Worm (Caenorhabditis elegans): ENCODE results near the gene col-164.
A peak's percentile ranks its signal among the peaks of the same experiment; 100 is the strongest.

Gene col-164

DNA sequence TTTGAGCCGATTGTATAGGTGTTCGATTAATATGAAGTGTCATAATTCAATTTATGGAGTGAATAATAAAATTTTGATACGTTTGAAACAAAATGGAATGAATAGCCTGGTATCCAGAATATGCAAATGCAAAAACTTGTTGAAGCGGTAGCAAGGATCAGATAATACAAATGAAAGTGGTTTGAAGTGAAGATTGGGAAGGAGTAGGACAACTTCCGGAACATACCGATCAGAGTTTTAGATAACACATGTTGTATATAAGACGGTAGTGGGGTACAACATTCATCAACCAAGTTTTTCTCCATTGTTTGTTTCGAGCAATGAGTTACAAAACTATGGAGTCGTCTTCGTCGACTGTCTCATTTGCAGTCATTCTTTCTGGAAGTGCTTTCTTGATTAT lies at the start of gene col-164:
col-164 (plus strand) TSS at position 301 of the 400 bp plus-strand sequence.
- TF ChIP-seq aha-1 (tag) (peak; percentile 43), mxl-3 (GFP tag; optimal IDR thresholded peaks at IDR 0.05) (no peak)

DNA sequence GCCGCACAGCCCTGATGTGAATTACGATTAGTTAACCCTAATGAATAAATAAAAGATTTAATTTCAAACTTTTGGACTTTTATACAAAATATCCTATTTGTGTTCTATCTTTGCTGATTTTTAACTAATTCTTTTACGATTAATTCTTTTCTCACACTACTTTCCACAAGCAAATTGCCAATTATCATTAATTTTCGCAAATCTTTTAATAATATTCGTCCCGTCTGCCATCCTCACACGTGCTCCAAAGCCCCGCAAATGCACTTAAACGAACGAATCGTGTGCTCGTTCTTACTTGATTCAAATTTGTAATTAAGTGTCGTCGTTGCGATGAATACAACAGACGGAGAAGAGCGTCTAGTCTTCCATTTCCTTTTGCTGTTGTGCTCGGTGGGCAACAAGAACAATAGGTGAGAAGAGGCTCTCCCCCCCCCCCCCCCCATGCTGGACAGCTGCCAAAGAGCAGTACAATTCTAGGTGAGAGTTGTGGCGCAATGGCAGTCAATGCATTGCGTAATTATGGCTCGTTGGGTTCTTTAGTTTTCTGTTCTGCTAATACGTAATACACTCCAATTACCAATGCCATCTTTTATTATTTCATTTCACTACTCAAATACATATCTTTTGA lies 48.6 kb upstream of the col-164 start:
- TF ChIP-seq R02D3.7 (tag; optimal IDR thresholded peaks at IDR 0.05) (no peak), hif-1 (tag; optimal IDR thresholded peaks at IDR 0.05) (no peak), nhr-76 (tag; optimal IDR thresholded peaks at IDR 0.05) (no peak), nhr-10 (tag; optimal IDR thresholded peaks at IDR 0.05) (no peak), nhr-77 (tag; optimal IDR thresholded peaks at IDR 0.05) (no peak), F37D6.2 (tag; optimal IDR thresholded peaks at IDR 0.05) (no peak), Y105C5A.15 (GFP tag; IDR thresholded peaks at IDR 0.05) (no peak), vab-7 (GFP tag; IDR thresholded peaks at IDR 0.05) (no peak), ces-1 (GFP tag; optimal IDR thresholded peaks at IDR 0.05) (no peak)

DNA sequence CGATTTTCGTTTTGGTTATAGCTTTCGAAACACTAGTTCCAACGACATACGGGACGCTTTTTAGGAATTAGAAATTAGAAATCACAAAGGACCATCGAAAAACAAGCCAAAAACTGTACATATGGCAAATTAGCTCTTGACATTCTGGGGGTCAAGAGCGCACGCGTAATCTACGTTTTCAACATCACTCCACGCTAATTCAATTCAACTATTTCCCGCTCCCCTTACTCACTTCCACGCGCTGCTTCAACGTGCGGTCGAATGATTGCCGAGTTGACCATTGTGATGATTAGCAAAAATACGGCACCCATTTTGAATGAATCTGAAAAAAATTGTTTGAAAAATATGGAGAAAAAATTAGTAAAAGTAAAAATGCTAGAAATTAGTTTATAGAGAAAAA lies 47.7 kb upstream of the col-164 start:
- TF ChIP-seq zfp-2 (tag; optimal IDR thresholded peaks at IDR 0.05) (no peak), unc-62 (GFP tag; optimal IDR thresholded peaks at IDR 0.05 in 1 of 2) (peak in 1 of 2 experiments; percentile 8), unc-62 (tag; optimal IDR thresholded peaks at IDR 0.05) (no peak), aha-1 (tag) (peak; percentile 56), nhr-11 (tag; optimal IDR thresholded peaks at IDR 0.05) (no peak)

DNA sequence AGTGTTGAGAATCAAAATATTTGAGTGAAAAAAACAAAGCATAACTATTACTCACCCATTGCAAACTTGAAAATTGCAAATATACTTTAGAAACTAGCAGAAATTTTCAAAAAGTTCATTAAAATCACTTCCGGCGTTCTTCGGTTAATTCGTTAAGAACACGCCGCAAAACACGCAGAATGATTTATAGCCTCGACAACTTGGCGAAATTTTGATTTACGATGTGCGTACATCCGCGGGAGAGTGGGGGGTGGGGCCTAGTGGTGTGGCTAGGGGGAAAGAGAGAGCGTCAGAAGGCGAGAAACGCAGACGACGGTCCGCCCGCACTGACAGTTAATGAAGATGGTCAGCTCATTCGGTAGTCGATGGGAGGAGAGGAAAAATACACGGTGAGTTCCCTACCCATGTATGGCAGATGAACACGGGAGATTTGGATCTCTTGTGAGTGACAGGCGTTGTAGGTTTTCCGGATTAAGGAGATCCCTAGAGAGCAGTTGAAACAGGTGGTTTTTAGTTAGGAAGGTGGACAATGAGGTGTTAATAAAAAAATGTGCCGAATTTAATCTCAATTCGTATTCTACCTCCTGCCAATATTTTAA lies 47.0 kb upstream of the col-164 start, which contains the start of gene igcm-4:
igcm-4 (minus strand) TSS at position 237 of the 599 bp plus-strand sequence.
- TF ChIP-seq ceh-20 (GFP tag; IDR thresholded peaks at IDR 0.05) (peak; percentile 46; the same call in 1 of the 2 replicates), F49E8.2 (tag; optimal IDR thresholded peaks at IDR 0.05; ENCODE audit: borderline replicate concordance) (no peak), unc-39 (tag; optimal IDR thresholded peaks at IDR 0.05) (no peak), ZK546.5 (tag; optimal IDR thresholded peaks at IDR 0.05) (no peak), snpc-1.2 (GFP tag; IDR thresholded peaks at IDR 0.05) (no peak), T20F7.1 (GFP tag; optimal IDR thresholded peaks at IDR 0.05) (no peak), zfp-3 (GFP tag; conservative IDR thresholded peaks at IDR 0.05) (no peak), unc-62 (GFP tag; optimal IDR thresholded peaks at IDR 0.05 in 1 of 2) (peak in 1 of 2 experiments; percentile 46), unc-62 (tag; optimal IDR thresholded peaks at IDR 0.05) (no peak), egl-43 (GFP tag; IDR thresholded peaks at IDR 0.05) (no peak), lin-1 (GFP tag; IDR thresholded peaks at IDR 0.05) (no peak)

DNA sequence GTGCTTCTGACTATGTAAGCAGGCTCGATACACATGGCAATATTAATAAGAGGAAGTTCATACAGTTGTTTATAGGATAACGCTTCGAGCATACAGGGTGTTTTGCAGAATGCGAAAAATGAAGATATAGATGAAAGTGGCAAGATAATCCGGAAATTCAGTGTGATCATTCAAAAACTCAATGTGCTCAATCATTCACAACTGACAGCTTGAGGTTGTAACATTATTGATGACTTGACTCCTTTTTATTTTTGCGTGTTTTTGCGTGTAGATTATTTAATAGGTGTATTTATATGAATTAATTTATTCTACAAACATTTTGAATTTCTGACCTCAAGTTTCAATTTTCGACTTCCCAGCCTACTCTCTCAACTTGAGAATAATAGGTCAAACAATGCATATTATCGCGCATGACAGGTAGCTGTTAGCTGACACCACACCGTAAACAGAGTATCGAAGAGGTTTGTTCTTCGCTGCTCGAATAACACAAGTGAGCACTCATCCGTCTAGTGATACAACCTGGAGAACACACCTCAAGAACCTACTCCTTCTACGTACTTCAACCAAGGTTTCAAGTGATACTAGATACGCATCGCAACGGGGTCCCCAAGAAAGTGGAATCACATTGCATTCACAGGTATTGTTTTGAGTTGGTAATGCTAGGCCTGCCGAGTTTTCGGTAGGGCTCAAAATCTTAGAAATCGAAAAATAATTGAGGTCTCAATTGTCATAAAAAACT lies 45.9 kb upstream of the col-164 start:
- TF ChIP-seq nhr-6 (tag; optimal IDR thresholded peaks at IDR 0.05), result no peak
- TF ChIP-seq aha-1 (tag), result peak; percentile 53
- TF ChIP-seq hlh-11 (tag; optimal IDR thresholded peaks at IDR 0.05), result no peak
- TF ChIP-seq zfp-3 (GFP tag; conservative IDR thresholded peaks at IDR 0.05), result no peak
- no peak for TF ChIP-seq ceh-20 (GFP tag; IDR thresholded peaks at IDR 0.05)
- TF ChIP-seq unc-62 (GFP tag; optimal IDR thresholded peaks at IDR 0.05 in 1 of 2), result peak in 1 of 2 experiments; percentile 88
- TF ChIP-seq unc-62 (tag; optimal IDR thresholded peaks at IDR 0.05), result no peak
- TF ChIP-seq egl-43 (GFP tag; IDR thresholded peaks at IDR 0.05), result no peak
- no peak for TF ChIP-seq nhr-237 (tag; optimal IDR thresholded peaks at IDR 0.05)

DNA sequence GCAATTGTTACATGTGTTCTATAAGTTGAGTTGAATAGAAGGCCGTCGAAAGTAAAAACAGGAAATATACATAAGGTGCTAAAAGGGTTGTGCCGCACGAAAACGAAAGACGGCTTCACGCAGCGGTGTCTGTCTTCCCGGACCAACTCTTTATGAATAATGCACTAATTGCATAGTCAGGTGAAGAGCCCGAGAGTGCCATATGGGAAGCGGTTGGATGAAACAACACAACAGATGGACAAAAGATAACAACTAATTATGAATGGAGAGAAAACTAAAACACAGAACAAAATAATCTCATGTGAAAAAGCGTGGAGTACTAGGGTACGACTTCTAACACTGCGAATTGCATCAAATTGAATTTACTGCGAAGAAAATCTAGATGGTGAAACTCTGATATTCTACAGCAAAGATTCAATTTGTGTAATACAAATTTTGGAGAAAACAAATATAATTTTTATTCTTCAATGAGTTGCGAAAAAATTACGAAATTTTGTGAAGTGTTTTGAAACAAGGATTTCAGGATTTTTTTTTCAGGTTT lies 44.3 kb upstream of the col-164 start:
- TF ChIP-seq daf-12 (tag; optimal IDR thresholded peaks at IDR 0.05) (no peak), fkh-10 (GFP tag; optimal IDR thresholded peaks at IDR 0.05) (peak; percentile 28)
